Worm (Caenorhabditis elegans): ENCODE data around the gene C13A2.10.

ce11 chrV:7236694-7237093 lies 38.2 kb downstream of the C13A2.10 start:
- TF ChIP-seq hlh-30 (tag; optimal IDR thresholded peaks at IDR 0.05; ENCODE audit: insufficient read depth) = no peak
- no peak for TF ChIP-seq pax-1 (tag; optimal IDR thresholded peaks at IDR 0.05)
- TF ChIP-seq tbx-7 (tag; optimal IDR thresholded peaks at IDR 0.05) = no peak
- TF ChIP-seq ceh-9 (tag; optimal IDR thresholded peaks at IDR 0.05) = no peak
